Worm (Caenorhabditis elegans): ENCODE measurements around the gene K09E4.3.
A peak's percentile ranks its signal among the peaks of the same experiment; 100 is the strongest.

Gene K09E4.3

DNA sequence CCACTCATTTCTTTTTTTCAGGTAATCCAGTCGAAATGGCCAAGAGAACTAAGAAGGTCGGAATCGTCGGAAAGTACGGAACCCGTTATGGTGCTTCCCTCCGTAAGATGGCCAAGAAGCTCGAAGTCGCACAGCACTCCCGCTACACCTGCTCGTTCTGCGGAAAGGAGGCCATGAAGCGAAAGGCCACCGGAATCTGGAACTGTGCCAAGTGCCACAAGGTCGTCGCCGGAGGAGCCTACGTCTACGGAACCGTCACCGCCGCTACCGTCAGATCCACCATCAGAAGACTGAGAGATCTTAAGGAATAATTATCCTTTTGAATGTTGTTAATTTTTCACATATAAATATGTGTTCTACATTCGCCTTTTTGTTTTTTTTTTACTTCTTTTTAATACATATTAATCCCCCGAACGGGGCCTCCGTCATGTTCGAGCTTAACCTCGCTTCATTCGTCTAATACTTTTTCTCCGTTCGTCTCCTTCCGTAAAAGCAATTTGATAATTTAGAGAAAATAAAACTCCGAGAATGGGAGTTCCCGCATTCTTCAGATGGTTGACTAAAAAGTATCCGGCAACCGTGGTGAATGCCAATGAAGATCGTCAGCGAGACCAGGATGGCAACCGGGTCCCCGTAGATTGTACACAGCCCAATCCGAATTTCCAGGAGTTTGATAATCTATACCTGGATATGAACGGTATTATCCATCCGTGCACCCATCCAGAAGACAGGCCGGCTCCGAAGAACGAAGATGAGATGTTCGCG is 28.7 kb upstream of the K09E4.3 start, which contains the start of the genes rpl-43 and xrn-2:
Gene rpl-43, plus strand, starts transcription at position 36 of the 765 bp plus-strand sequence.
Gene xrn-2, plus strand, starts transcription at position 510 of the 765 bp plus-strand sequence.
- TF ChIP-seq hmg-1.1 (GFP tag; IDR thresholded peaks at IDR 0.05), result no peak
- peak; percentile 28 for TF ChIP-seq nhr-102 (tag; optimal IDR thresholded peaks at IDR 0.05)
- TF ChIP-seq vab-7 (GFP tag; IDR thresholded peaks at IDR 0.05), result 0 out of 2 replicates have a peak, but pooled peaks have one; percentile 10
- no peak for TF ChIP-seq ces-1 (GFP tag; optimal IDR thresholded peaks at IDR 0.05)
- peak; percentile 52 for TF ChIP-seq egl-43 (GFP tag; IDR thresholded peaks at IDR 0.05)
- TF ChIP-seq lin-1 (GFP tag; IDR thresholded peaks at IDR 0.05), result peak; percentile 72; the same call in 1 of the 2 replicates
- no peak for TF ChIP-seq nhr-76 (tag; optimal IDR thresholded peaks at IDR 0.05)
- peak; percentile 78 for TF ChIP-seq Y5F2A.4 (GFP tag; optimal IDR thresholded peaks at IDR 0.05)
- TF ChIP-seq unc-130 (GFP tag; optimal IDR thresholded peaks at IDR 0.05), result peak; percentile 54
- TF ChIP-seq mdt-29 (GFP tag; IDR thresholded peaks at IDR 0.05), result no peak
- no peak for TF ChIP-seq ZK546.5 (tag; optimal IDR thresholded peaks at IDR 0.05)
- no peak for TF ChIP-seq nhr-42 (GFP tag; IDR thresholded peaks at IDR 0.05)
- TF ChIP-seq lin-38 (GFP tag; IDR thresholded peaks at IDR 0.05), result peak; percentile 86
- no peak for TF ChIP-seq zfp-3 (GFP tag; conservative IDR thresholded peaks at IDR 0.05)
- TF ChIP-seq aly-2 (tag; optimal IDR thresholded peaks at IDR 0.05), result no peak
- TF ChIP-seq madf-5 (GFP tag; IDR thresholded peaks at IDR 0.05), result peak; percentile 12 to 20; a peak in 1 of 4 replicates
- TF ChIP-seq ceh-82 (tag; optimal IDR thresholded peaks at IDR 0.05), result no peak
- peak; percentile 77 for TF ChIP-seq set-16 (GFP tag; IDR thresholded peaks at IDR 0.05)
- TF ChIP-seq tra-1 (GFP tag; IDR thresholded peaks at IDR 0.05), result no peak
- TF ChIP-seq ZK337.2 (GFP tag; IDR thresholded peaks at IDR 0.05), result no peak
- TF ChIP-seq saeg-2 (GFP tag; IDR thresholded peaks at IDR 0.05), result no peak
- no peak for TF ChIP-seq sdz-12 (GFP tag; optimal IDR thresholded peaks at IDR 0.05)
- no peak for TF ChIP-seq nhr-28 (tag; optimal IDR thresholded peaks at IDR 0.05)
- peak; percentile 86 for TF ChIP-seq F49E8.2 (tag; optimal IDR thresholded peaks at IDR 0.05; ENCODE audit: borderline replicate concordance)
- TF ChIP-seq spr-1 (tag; optimal IDR thresholded peaks at IDR 0.05), result peak; percentile 9
- no peak for TF ChIP-seq pqm-1 (tag; optimal IDR thresholded peaks at IDR 0.05)
- 0 out of 2 replicates have a peak, but pooled peaks have one; percentile 5 for TF ChIP-seq F26F4.8 (GFP tag; conservative IDR thresholded peaks at IDR 0.05)
- no peak for TF ChIP-seq nhr-41 (GFP tag; IDR thresholded peaks at IDR 0.05)
- no peak for TF ChIP-seq zag-1 (tag; optimal IDR thresholded peaks at IDR 0.05)
- TF ChIP-seq mdl-1 (tag; optimal IDR thresholded peaks at IDR 0.05), result no peak
- TF ChIP-seq mxl-3 (GFP tag; optimal IDR thresholded peaks at IDR 0.05), result no peak
- 0 out of 2 replicates have a peak, but pooled peaks have one; percentile 60 for TF ChIP-seq D1046.2 (GFP tag; IDR thresholded peaks at IDR 0.05)
- TF ChIP-seq mes-2 (tag; optimal IDR thresholded peaks at IDR 0.05; ENCODE audit: poor library complexity, severe bottlenecking), result peak; percentile 36
- TF ChIP-seq ctbp-1 (GFP tag; IDR thresholded peaks at IDR 0.05), result peak; percentile 50; the same call in 1 of the 2 replicates
- TF ChIP-seq Y105C5A.15 (GFP tag; IDR thresholded peaks at IDR 0.05), result 0 out of 2 replicates have a peak, but pooled peaks have one; percentile 46
- 0 out of 2 replicates have a peak, but pooled peaks have one; percentile 39 for TF ChIP-seq arid-1 (GFP tag; conservative IDR thresholded peaks at IDR 0.05)
- TF ChIP-seq fkh-10 (GFP tag; optimal IDR thresholded peaks at IDR 0.05), result no peak
- TF ChIP-seq daf-16 (GFP tag; optimal IDR thresholded peaks at IDR 0.05), result no peak
- no peak for TF ChIP-seq daf-16 (tag; optimal IDR thresholded peaks at IDR 0.05)
- TF ChIP-seq spr-3 (GFP tag; optimal IDR thresholded peaks at IDR 0.05), result peak; percentile 37
- TF ChIP-seq pha-4 (GFP tag; IDR thresholded peaks at IDR 0.05), result peak; percentile 52; the same call in 1 of the 2 replicates
- TF ChIP-seq pha-4 (tag; optimal IDR thresholded peaks at IDR 0.05), result no peak
- TF ChIP-seq php-3 (GFP tag; IDR thresholded peaks at IDR 0.05), result no peak
- peak; percentile 69 for TF ChIP-seq nhr-111 (GFP tag; optimal IDR thresholded peaks at IDR 0.05)
- no peak for TF ChIP-seq F10B5.3 (tag; optimal IDR thresholded peaks at IDR 0.05)
- TF ChIP-seq ama-1 (optimal IDR thresholded peaks at IDR 0.05), result peak; percentile 65
- TF ChIP-seq skn-1 (tag; optimal IDR thresholded peaks at IDR 0.05), result no peak
- peak; percentile 42 for TF ChIP-seq gei-8 (GFP tag; optimal IDR thresholded peaks at IDR 0.05)
- peak; percentile 83 for TF ChIP-seq Y48G9A.11 (GFP tag; IDR thresholded peaks at IDR 0.05)
